Worm (Caenorhabditis elegans): Measurements from ENCODE around the gene gldi-6.
A peak's percentile ranks its signal among the peaks of the same experiment; 100 is the strongest.

DNA sequence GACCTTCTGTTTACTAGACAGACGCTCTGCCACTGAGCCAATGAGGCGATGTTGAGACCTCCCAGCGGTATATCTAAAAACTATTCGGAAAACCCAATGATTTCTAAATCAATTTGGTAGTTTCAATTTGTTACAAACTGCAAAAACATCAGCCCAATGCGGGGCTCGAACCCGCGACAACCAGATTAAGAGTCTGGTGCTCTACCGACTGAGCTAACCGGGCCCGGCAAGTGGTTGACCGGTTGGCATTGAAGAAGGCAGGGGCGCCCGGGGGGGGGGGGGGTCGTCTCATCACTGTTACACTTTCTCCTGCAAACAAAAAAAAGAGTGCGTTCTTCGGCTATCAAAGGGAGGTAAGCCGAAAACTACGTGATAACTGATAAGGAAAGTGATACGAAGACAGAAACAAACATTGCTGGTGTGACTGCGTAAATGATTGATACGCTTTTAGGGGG, 7.5 kb upstream of the gldi-6 start:
- TF ChIP-seq ama-1 (optimal IDR thresholded peaks at IDR 0.05) (no peak), F13C5.2 (tag; optimal IDR thresholded peaks at IDR 0.05) (peak; percentile 13), ceh-36 (tag; optimal IDR thresholded peaks at IDR 0.05) (peak; percentile 76), aly-1 (tag; optimal IDR thresholded peaks at IDR 0.05) (peak; percentile 67), hnd-1 (tag; optimal IDR thresholded peaks at IDR 0.05) (peak; percentile 62), hmbx-1 (tag; optimal IDR thresholded peaks at IDR 0.05) (no peak), sea-1 (GFP tag; conservative IDR thresholded peaks at IDR 0.05) (peak; percentile 52; the same call in 1 of the 2 replicates), scrt-1 (GFP tag; IDR thresholded peaks at IDR 0.05) (peak; percentile 74), flt-1 (GFP tag; IDR thresholded peaks at IDR 0.05) (peak; percentile 73)
